Worm (Caenorhabditis elegans) whole organism, late embryonic: ENCODE measurements around the gene sri-53.

Experiments used
- C08G9.2 ChIP-seq: sonication (generic microtip); optimal IDR thresholded peaks from 2 replicates; lab custom pipeline; 2016; ENCODE audit warnings: mild to moderate bottlenecking, missing genetic modification characterization, moderate library complexity, missing compliant biosample characterization
- C38D4.7 ChIP-seq: fragments of 200-800 bp; sonication (Bioruptor generic); optimal IDR thresholded peaks from 2 replicates; lab custom pipeline; 2018; ENCODE audit warnings: mild to moderate bottlenecking, missing genetic modification characterization, moderate library complexity, missing compliant biosample characterization
- F13H6.1 ChIP-seq: sonication (generic microtip); optimal IDR thresholded peaks from 2 replicates; lab custom pipeline; 2016; ENCODE audit warnings: missing genetic modification characterization, missing compliant biosample characterization
- K02D7.2 ChIP-seq: sonication (generic microtip); optimal IDR thresholded peaks from 2 replicates; lab custom pipeline; 2017; ENCODE audit warnings: mild to moderate bottlenecking, missing genetic modification characterization, missing compliant biosample characterization
- K09A11.1 ChIP-seq: sonication (generic microtip); optimal IDR thresholded peaks from 2 replicates; lab custom pipeline; 2017; ENCODE audit warnings: antibody characterized with exemption, mild to moderate bottlenecking, missing genetic modification characterization, missing compliant biosample characterization; ENCODE audit not compliant: insufficient read depth
- Y22D7AL.16 ChIP-seq: sonication (generic microtip); optimal IDR thresholded peaks from 2 replicates; lab custom pipeline; 2016; ENCODE audit warnings: missing genetic modification characterization, missing compliant biosample characterization
- ahr-1 ChIP-seq: sonication (generic microtip); optimal IDR thresholded peaks from 2 replicates; lab custom pipeline; 2016; ENCODE audit warnings: missing genetic modification characterization, missing compliant biosample characterization
- ceh-14 ChIP-seq: sonication (generic microtip); optimal IDR thresholded peaks from 2 replicates; lab custom pipeline; 2016; ENCODE audit warnings: missing genotype, missing genetic modification characterization, missing compliant biosample characterization
- ceh-18 ChIP-seq: sonication (generic microtip); optimal IDR thresholded peaks from 2 replicates; lab custom pipeline; 2016; ENCODE audit warnings: missing genetic modification characterization, missing compliant biosample characterization
- ceh-19 ChIP-seq: fragments of 200-800 bp; sonication (Bioruptor generic); optimal IDR thresholded peaks from 2 replicates; lab custom pipeline; 2018; ENCODE audit warnings: mild to moderate bottlenecking, missing genetic modification characterization, missing compliant biosample characterization
- ceh-2 ChIP-seq: sonication (generic microtip); optimal IDR thresholded peaks from 2 replicates; lab custom pipeline; 2016; ENCODE audit warnings: missing genotype, missing genetic modification characterization, missing compliant biosample characterization
- ceh-24 ChIP-seq: sonication (generic microtip); optimal IDR thresholded peaks from 2 replicates; lab custom pipeline; 2016; ENCODE audit warnings: mild to moderate bottlenecking, missing genetic modification characterization, missing compliant biosample characterization
- ceh-30 ChIP-seq: fragments of 150-350 bp; optimal IDR thresholded peaks from 2 replicates; lab custom pipeline; 2014; ENCODE audit warnings: missing biosample characterization, missing genetic modification characterization
- ceh-45 ChIP-seq: fragments of 200-800 bp; sonication (Bioruptor generic); IDR thresholded peaks from 2 replicates; pipeline ENCODE4 v1.3.6; 2022; ENCODE audit warnings: missing genetic modification reagents, missing genetic modification characterization, missing compliant biosample characterization
- che-1 ChIP-seq: sonication (generic microtip); optimal IDR thresholded peaks from 2 replicates; lab custom pipeline; 2016; ENCODE audit warnings: mild to moderate bottlenecking, missing genetic modification characterization, missing compliant biosample characterization
- dmd-4 ChIP-seq: sonication (generic microtip); optimal IDR thresholded peaks from 2 replicates; lab custom pipeline; 2016; ENCODE audit warnings: borderline replicate concordance, missing genetic modification characterization, missing compliant biosample characterization
- elt-2 ChIP-seq: sonication (generic microtip); optimal IDR thresholded peaks from 2 replicates; lab custom pipeline; 2016; ENCODE audit warnings: missing genetic modification reagents, missing genetic modification characterization, missing compliant biosample characterization
- eyg-1 ChIP-seq: sonication (generic microtip); optimal IDR thresholded peaks from 2 replicates; lab custom pipeline; 2016; ENCODE audit warnings: missing genotype, missing genetic modification characterization, missing compliant biosample characterization
- fax-1 ChIP-seq: sonication (generic microtip); optimal IDR thresholded peaks from 2 replicates; lab custom pipeline; 2016; ENCODE audit warnings: missing genotype, missing genetic modification characterization, missing compliant biosample characterization
- fkh-10 ChIP-seq: fragments of 150-350 bp; optimal IDR thresholded peaks from 2 replicates; lab custom pipeline; 2014; ENCODE audit warnings: missing biosample characterization, missing genetic modification reagents, missing genetic modification characterization
- gmeb-2 ChIP-seq: sonication (generic microtip); optimal IDR thresholded peaks from 2 replicates; lab custom pipeline; 2016; ENCODE audit warnings: missing genetic modification characterization, inconsistent platforms, missing compliant biosample characterization
- hlh-15 ChIP-seq: sonication (generic microtip); optimal IDR thresholded peaks from 2 replicates; lab custom pipeline; 2016; ENCODE audit warnings: missing genetic modification characterization, missing compliant biosample characterization
- hlh-30 ChIP-seq: sonication (generic microtip); optimal IDR thresholded peaks from 2 replicates; lab custom pipeline; 2017; ENCODE audit warnings: antibody characterized with exemption, missing genetic modification characterization, missing compliant biosample characterization; ENCODE audit not compliant: insufficient read depth
- lim-6 ChIP-seq: sonication (generic microtip); optimal IDR thresholded peaks from 2 replicates; lab custom pipeline; 2016; ENCODE audit warnings: missing genetic modification characterization, missing compliant biosample characterization
- lin-11 ChIP-seq: fragments of 200-800 bp; sonication (Bioruptor generic); optimal IDR thresholded peaks from 2 replicates; lab custom pipeline; 2018; ENCODE audit warnings: mild to moderate bottlenecking, missing genetic modification characterization, missing compliant biosample characterization
- nfya-1 ChIP-seq: sonication (generic microtip); optimal IDR thresholded peaks from 2 replicates; lab custom pipeline; 2017; ENCODE audit warnings: missing genetic modification characterization, mild to moderate bottlenecking, missing compliant biosample characterization, antibody characterized with exemption, moderate library complexity
- npax-4 ChIP-seq: sonication (generic microtip); optimal IDR thresholded peaks from 2 replicates; lab custom pipeline; 2016; ENCODE audit warnings: missing genetic modification characterization, missing compliant biosample characterization
- odd-2 ChIP-seq: sonication (generic microtip); optimal IDR thresholded peaks from 2 replicates; lab custom pipeline; 2017; ENCODE audit warnings: antibody characterized with exemption, mild to moderate bottlenecking, missing genetic modification characterization, missing compliant biosample characterization
- pha-4 ChIP-seq: fragments of 150-350 bp; optimal IDR thresholded peaks from 2 replicates; lab custom pipeline; 2018; ENCODE audit warnings: missing biosample characterization, missing genetic modification reagents, missing genetic modification characterization
- pros-1 ChIP-seq: fragments of 150-350 bp; optimal IDR thresholded peaks from 2 replicates; lab custom pipeline; 2014; ENCODE audit warnings: missing biosample characterization, missing genetic modification reagents, missing genetic modification characterization
- rnt-1 ChIP-seq: sonication (generic microtip); optimal IDR thresholded peaks from 2 replicates; lab custom pipeline; 2016; ENCODE audit warnings: missing genetic modification characterization, missing compliant biosample characterization
- sox-2 ChIP-seq: fragments of 200-800 bp; sonication (Bioruptor generic); IDR thresholded peaks from 2 replicates; pipeline ENCODE4 v1.3.6; 2022; ENCODE audit warnings: missing genetic modification reagents, missing genetic modification characterization, missing compliant biosample characterization
- tbx-7 ChIP-seq: sonication (generic microtip); optimal IDR thresholded peaks from 2 replicates; lab custom pipeline; 2016; ENCODE audit warnings: missing genotype, missing genetic modification characterization, missing compliant biosample characterization
- ttx-3 ChIP-seq: sonication (generic microtip); optimal IDR thresholded peaks from 2 replicates; lab custom pipeline; 2016; ENCODE audit warnings: missing genetic modification reagents, missing genetic modification characterization, missing compliant biosample characterization
- unc-3 ChIP-seq, 2 experiments: fragments of 200-800 bp in 1 of 2; sonication (Bioruptor generic) in 1 of 2; sonication (generic microtip) in 1 of 2; conservative IDR thresholded peaks in 1 of 2; optimal IDR thresholded peaks in 1 of 2; 2 replicates each; pipeline versions ENCODE4 v1.3.6 to Lab custom; 2016 to 2022; ENCODE audit warnings: missing compliant biosample characterization in 2 of 2, missing genetic modification characterization in 2 of 2, missing genetic modification reagents in 1 of 2
- unc-86 ChIP-seq: sonication (generic microtip); optimal IDR thresholded peaks from 2 replicates; lab custom pipeline; 2016; ENCODE audit warnings: missing genetic modification characterization, missing compliant biosample characterization
- zip-5 ChIP-seq: sonication (generic microtip); optimal IDR thresholded peaks from 2 replicates; lab custom pipeline; 2016; ENCODE audit warnings: missing genetic modification characterization, missing compliant biosample characterization

sri-53 gene

DNA sequence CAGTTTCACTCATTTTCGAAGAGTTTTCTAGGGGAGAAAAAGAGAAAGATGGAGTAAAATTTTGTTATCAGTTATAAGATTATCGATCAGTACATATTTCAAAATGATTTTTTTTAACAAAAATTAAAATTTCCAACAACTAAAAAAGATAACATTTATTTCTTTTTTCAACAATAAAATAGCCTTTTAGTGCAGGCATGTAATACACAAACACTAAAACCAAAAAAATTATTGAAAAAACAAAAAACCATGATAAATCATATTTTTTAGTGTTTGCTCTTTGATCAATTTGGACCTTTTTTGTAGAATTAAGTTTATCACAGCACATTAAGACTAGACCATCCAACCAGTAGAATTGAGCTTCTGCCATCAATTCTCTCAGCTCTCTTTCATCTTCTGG is 22.2 kb upstream of the sri-53 start, which contains the start of gene ZC239.15:
Gene ZC239.15 (minus strand): TSS at position 101 of the 400 bp plus-strand sequence.
- TF ChIP-seq ceh-19 (GFP tag; lab: Kevin White, UChicago) = no peak
- no peak for TF ChIP-seq rnt-1
- TF ChIP-seq pha-4 = no peak
- no peak for TF ChIP-seq ceh-45 (GFP tag; lab: Robert Waterston, UW)
- TF ChIP-seq K09A11.1 (tag; lab: Kevin White, UChicago) = no peak
- TF ChIP-seq dmd-4 (tag; lab: Kevin White, UChicago) = no peak
- no peak for TF ChIP-seq tbx-7 (tag; lab: Kevin White, UChicago)
- TF ChIP-seq ceh-14 (tag; lab: Kevin White, UChicago) = no peak
- no peak for TF ChIP-seq C38D4.7 (GFP tag; lab: Kevin White, UChicago)
- no peak for TF ChIP-seq zip-5 (tag; lab: Kevin White, UChicago)
- TF ChIP-seq lin-11 (tag; lab: Kevin White, UChicago) = no peak
- no peak for TF ChIP-seq npax-4 (tag; lab: Kevin White, UChicago)
- no peak for TF ChIP-seq elt-2 (tag; lab: Kevin White, UChicago)
- TF ChIP-seq lim-6 (tag; lab: Kevin White, UChicago) = no peak
- no peak for TF ChIP-seq fkh-10 (GFP tag; lab: Kevin White, UChicago)
- TF ChIP-seq ceh-2 = no peak

DNA sequence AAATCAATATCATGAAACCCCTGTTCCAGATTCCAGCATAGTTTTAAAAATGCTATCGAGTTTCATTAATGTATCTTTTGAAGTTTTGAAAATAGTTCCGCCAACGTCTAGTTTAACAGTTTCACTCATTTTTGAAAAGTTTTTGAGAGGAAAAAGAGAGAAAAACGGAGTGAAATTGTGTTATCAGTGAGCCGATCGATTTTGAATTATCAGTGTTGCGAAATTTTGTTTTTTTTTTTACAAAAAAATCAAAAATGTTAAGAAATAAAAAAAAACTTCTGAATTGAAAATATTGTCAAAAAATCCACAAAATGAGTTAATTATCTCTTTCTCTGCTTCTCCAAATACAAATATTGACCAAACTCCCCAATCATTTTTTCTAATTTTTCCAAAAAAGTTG is 20.3 kb upstream of the sri-53 start, which contains the start of gene ZC239.13:
Gene ZC239.13 (minus strand): TSS at position 154 of the 400 bp plus-strand sequence.
- TF ChIP-seq odd-2 (tag; lab: Kevin White, UChicago) (no peak), ceh-18 (tag; lab: Kevin White, UChicago) (no peak), pros-1 (tag; lab: Kevin White, UChicago) (no peak), ttx-3 (tag; lab: Kevin White, UChicago) (no peak), K02D7.2 (tag; lab: Kevin White, UChicago) (no peak), zip-5 (tag; lab: Kevin White, UChicago) (no peak), eyg-1 (tag; lab: Kevin White, UChicago) (no peak), ahr-1 (no peak), unc-86 (no peak), elt-2 (tag; lab: Kevin White, UChicago) (no peak), C08G9.2 (tag; lab: Kevin White, UChicago) (no peak), fax-1 (no peak), C38D4.7 (GFP tag; lab: Kevin White, UChicago) (no peak), ceh-30 (tag; lab: Kevin White, UChicago) (no peak), hlh-15 (tag; lab: Kevin White, UChicago) (no peak), ceh-45 (GFP tag; lab: Robert Waterston, UW) (no peak), F13H6.1 (no peak)
- TF ChIP-seq, all 69 proteins: peak for 0

DNA sequence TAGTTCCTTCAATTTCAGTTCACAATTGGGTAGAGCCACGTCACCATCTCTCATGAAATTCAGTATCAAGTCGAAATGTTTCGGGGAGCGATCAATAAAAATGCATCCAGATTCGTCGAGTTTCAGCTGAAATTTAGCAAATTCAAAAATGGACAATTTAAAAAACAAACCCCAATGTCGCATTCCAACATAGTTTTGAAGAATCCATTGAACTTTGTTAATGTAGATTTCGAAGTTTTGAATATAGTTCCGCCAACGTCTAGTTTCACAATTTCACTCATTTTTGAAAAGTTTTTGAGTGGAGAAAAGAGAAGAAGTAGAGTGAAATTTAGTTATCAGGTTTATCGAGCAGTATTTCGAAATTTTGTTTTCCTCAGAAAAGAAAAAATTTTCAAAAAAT is 19.3 kb upstream of the sri-53 start, which contains the start of gene ZC239.14:
Gene ZC239.14 (minus strand): TSS at position 305 of the 400 bp plus-strand sequence.
- TF ChIP-seq ceh-24 (tag; lab: Kevin White, UChicago) (no peak), unc-3 (GFP tag; conservative IDR thresholded peaks at IDR 0.05; lab: Robert Waterston, UW) (no peak), unc-3 (tag; optimal IDR thresholded peaks at IDR 0.05; lab: Kevin White, UChicago) (no peak), hlh-30 (tag; lab: Kevin White, UChicago) (no peak), sox-2 (no peak), gmeb-2 (tag; lab: Kevin White, UChicago) (no peak), Y22D7AL.16 (no peak), che-1 (tag; lab: Kevin White, UChicago) (no peak), nfya-1 (tag; lab: Kevin White, UChicago) (no peak), lin-11 (tag; lab: Kevin White, UChicago) (no peak)
